Worm (Caenorhabditis elegans) whole organism, L4 larva: Measurements from ENCODE around the gene srr-2.

Experiments
- F37D6.2 ChIP-seq: sonication (generic microtip); optimal IDR thresholded peaks from 2 replicates; lab custom pipeline; 2016; ENCODE audit warnings: mild to moderate bottlenecking, missing genetic modification characterization, missing compliant biosample characterization
- ceh-28 ChIP-seq: fragments of 150-350 bp; optimal IDR thresholded peaks from 2 replicates; lab custom pipeline; 2014; ENCODE audit warnings: missing biosample characterization, missing genetic modification reagents, missing genetic modification characterization
- lin-39 ChIP-seq: fragments of 150-350 bp; optimal IDR thresholded peaks from 2 replicates; lab custom pipeline; 2014; ENCODE audit warnings: missing biosample characterization, missing genetic modification reagents, missing genetic modification characterization
- nhr-6 ChIP-seq: fragments of 150-350 bp; optimal IDR thresholded peaks from 2 replicates; lab custom pipeline; 2014; ENCODE audit warnings: missing biosample characterization, missing genetic modification characterization
- nhr-76 ChIP-seq: fragments of 150-350 bp; optimal IDR thresholded peaks from 2 replicates; lab custom pipeline; 2014; ENCODE audit warnings: missing biosample characterization, missing genetic modification characterization
- nhr-77 ChIP-seq: fragments of 150-350 bp; optimal IDR thresholded peaks from 2 replicates; lab custom pipeline; 2014; ENCODE audit warnings: missing biosample characterization, missing genetic modification characterization

ce11 chrV:19202800-19203199 lies 14.2 kb downstream of the srr-2 start:
- TF ChIP-seq F37D6.2 (tag; lab: Kevin White, UChicago) = no peak
- TF ChIP-seq nhr-77 = no peak
- no peak for TF ChIP-seq nhr-76 (tag; lab: Kevin White, UChicago)
- no peak for TF ChIP-seq lin-39 (tag; lab: Kevin White, UChicago)
- TF ChIP-seq ceh-28 (tag; lab: Kevin White, UChicago) = no peak
- no peak for TF ChIP-seq nhr-6 (tag; lab: Kevin White, UChicago)
